Worm (Caenorhabditis elegans): ENCODE measurements around the gene Y59H11AR.3.

DNA sequence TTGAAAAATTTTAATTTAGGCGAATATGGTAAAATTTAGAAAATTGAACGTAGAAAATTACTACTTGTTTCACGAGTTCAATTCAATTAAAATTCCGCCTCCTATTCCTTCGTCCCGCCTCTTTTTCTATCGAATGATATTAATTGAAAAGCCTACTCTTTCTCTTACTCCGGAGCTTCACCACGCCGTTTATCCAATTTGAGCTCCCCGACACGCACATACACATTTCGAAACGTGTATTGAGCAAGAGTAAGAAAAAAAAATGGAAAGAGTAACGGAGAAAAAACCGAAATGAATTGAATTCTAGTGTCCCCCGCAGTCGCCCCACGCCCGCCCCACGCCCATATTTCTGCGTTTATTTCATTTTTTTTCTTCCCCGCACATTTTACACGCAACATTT is 31.1 kb upstream of the Y59H11AR.3 start:
- TF ChIP-seq fkh-10 (GFP tag; optimal IDR thresholded peaks at IDR 0.05) (no peak), nhr-237 (tag; optimal IDR thresholded peaks at IDR 0.05) (no peak), dsc-1 (tag; optimal IDR thresholded peaks at IDR 0.05) (no peak), zag-1 (tag; optimal IDR thresholded peaks at IDR 0.05) (no peak), ets-5 (GFP tag; IDR thresholded peaks at IDR 0.05) (no peak), nhr-84 (tag; optimal IDR thresholded peaks at IDR 0.05) (no peak), lin-39 (tag; optimal IDR thresholded peaks at IDR 0.05) (no peak)
